Worm (Caenorhabditis elegans): ENCODE results near the gene tatn-1.

- TF ChIP-seq him-1 (tag; optimal IDR thresholded peaks at IDR 0.05): no peak
- TF ChIP-seq dao-5 (tag; optimal IDR thresholded peaks at IDR 0.05): no peak
- no peak for TF ChIP-seq W03F9.2 (tag; optimal IDR thresholded peaks at IDR 0.05)
Measured at ce11 chrX:14778112-14778511, 12.7 kb upstream of the tatn-1 start.

Data from whole organism, L4/young adult.